Fruit fly (Drosophila melanogaster) whole organism, embryonic: Measurements from ENCODE around the gene CG42542.

Experiments
- Ada2b ChIP-seq: fragments of 200-800 bp; sonication (Bioruptor generic); IDR thresholded peaks from 2 replicates; pipeline ENCODE4 v1.3.6; 2022; ENCODE audit warnings: missing biosample characterization, missing genetic modification characterization
- Bgb ChIP-seq: fragments of 200-800 bp; sonication (Bioruptor generic); IDR thresholded peaks from 2 replicates; pipeline ENCODE4 v1.3.6; 2022; ENCODE audit warnings: missing biosample characterization, missing genetic modification characterization; ENCODE audit not compliant: partially characterized antibody
- CG10366 ChIP-seq: fragments of 200-800 bp; sonication (Bioruptor generic); IDR thresholded peaks from 2 replicates; pipeline ENCODE4 v1.3.6; 2022; ENCODE audit warnings: missing biosample characterization, missing genetic modification characterization
- CG11695 ChIP-seq: fragments of 200-800 bp; sonication (Bioruptor generic); IDR thresholded peaks from 3 replicates; pipeline ENCODE4 v1.3.6; 2022; ENCODE audit warnings: missing biosample characterization, missing genetic modification characterization
- CG11696 ChIP-seq: fragments of 200-800 bp; sonication (Bioruptor generic); IDR thresholded peaks from 2 replicates; pipeline ENCODE4 v1.3.6; 2022; ENCODE audit warnings: missing biosample characterization, missing genetic modification characterization
- CG14014 ChIP-seq: fragments of 200-800 bp; sonication (Bioruptor generic); IDR thresholded peaks from 2 replicates; pipeline ENCODE4 v1.3.6; 2022; ENCODE audit warnings: missing biosample characterization, missing genetic modification characterization
- CG1529 ChIP-seq: fragments of 200-800 bp; sonication (Bioruptor generic); optimal IDR thresholded peaks from 3 replicates; lab custom pipeline; 2018; ENCODE audit warnings: missing biosample characterization, missing genetic modification characterization
- CG15479 ChIP-seq: fragments of 200-800 bp; sonication (Bioruptor generic); optimal IDR thresholded peaks from 3 replicates; lab custom pipeline; 2019; ENCODE audit warnings: missing biosample characterization, mild to moderate bottlenecking, missing genetic modification characterization, moderate library complexity
- CG17186 ChIP-seq: fragments of 200-800 bp; sonication (Bioruptor generic); optimal IDR thresholded peaks from 3 replicates; lab custom pipeline; 2017; ENCODE audit warnings: missing biosample characterization, missing genetic modification reagents, missing genetic modification characterization
- CG17359 ChIP-seq: fragments of 200-800 bp; sonication (Bioruptor generic); optimal IDR thresholded peaks from 3 replicates; lab custom pipeline; 2018; ENCODE audit warnings: missing biosample characterization, mild to moderate bottlenecking, missing genetic modification characterization, moderate library complexity
- CG17612 ChIP-seq: fragments of 200-800 bp; sonication (Bioruptor generic); IDR thresholded peaks from 2 replicates; pipeline ENCODE4 v1.3.6; 2022; ENCODE audit warnings: missing biosample characterization, missing genetic modification characterization
- CG1832 ChIP-seq: fragments of 200-800 bp; sonication (Bioruptor generic); optimal IDR thresholded peaks from 2 replicates; lab custom pipeline; 2017; ENCODE audit warnings: missing biosample characterization, mild to moderate bottlenecking, missing genetic modification characterization, inconsistent platforms
- CG2116 ChIP-seq: fragments of 200-800 bp; sonication (Bioruptor generic); optimal IDR thresholded peaks from 3 replicates; lab custom pipeline; 2018; ENCODE audit warnings: missing biosample characterization, mild to moderate bottlenecking, missing genetic modification characterization
- CG2875 ChIP-seq: fragments of 200-800 bp; sonication (Bioruptor generic); optimal IDR thresholded peaks from 2 replicates; lab custom pipeline; 2017; ENCODE audit warnings: missing biosample characterization, mild to moderate bottlenecking, missing genetic modification characterization, missing genetic modification reagents
- CG31441 ChIP-seq: fragments of 200-800 bp; sonication (Bioruptor generic); IDR thresholded peaks from 2 replicates; pipeline ENCODE4 v1.3.6; 2022; ENCODE audit warnings: missing biosample characterization, missing genetic modification characterization
- CG32767 ChIP-seq: fragments of 200-800 bp; sonication (Bioruptor generic); IDR thresholded peaks from 2 replicates; pipeline ENCODE4 v1.3.6; 2022; ENCODE audit warnings: missing biosample characterization, missing genetic modification characterization
- CG33557 ChIP-seq: fragments of 200-800 bp; sonication (Bioruptor generic); optimal IDR thresholded peaks from 2 replicates; lab custom pipeline; 2019; ENCODE audit warnings: missing biosample characterization, mild to moderate bottlenecking, missing genetic modification characterization, moderate library complexity
- CG4328 ChIP-seq: fragments of 200-800 bp; sonication (Bioruptor generic); optimal IDR thresholded peaks from 3 replicates; lab custom pipeline; 2017; ENCODE audit warnings: missing biosample characterization, missing genetic modification reagents, missing genetic modification characterization
- CG4404 ChIP-seq: fragments of 200-800 bp; sonication (Bioruptor generic); IDR thresholded peaks from 2 replicates; pipeline ENCODE4 v1.3.6; 2022; ENCODE audit warnings: missing biosample characterization, missing genetic modification characterization
- CG7786 ChIP-seq: fragments of 200-800 bp; sonication (Bioruptor generic); optimal IDR thresholded peaks from 2 replicates; lab custom pipeline; 2016; ENCODE audit warnings: missing biosample characterization, missing genetic modification characterization
- CG7928 ChIP-seq: fragments of 200-800 bp; sonication (Bioruptor generic); optimal IDR thresholded peaks from 2 replicates; lab custom pipeline; 2017; ENCODE audit warnings: missing biosample characterization, mild to moderate bottlenecking, missing genetic modification characterization
- CG8290 ChIP-seq, 3 experiments: fragments of 200-800 bp; sonication (Bioruptor generic); optimal IDR thresholded peaks; 2 replicates each; lab custom pipeline; 2016 to 2019; ENCODE audit warnings: missing biosample characterization in 3 of 3, missing genetic modification characterization in 3 of 3, mild to moderate bottlenecking in 2 of 3, moderate library complexity in 1 of 3
- Camta ChIP-seq: fragments of 200-800 bp; sonication (Bioruptor generic); optimal IDR thresholded peaks from 2 replicates; lab custom pipeline; 2016; ENCODE audit warnings: missing biosample characterization, missing genetic modification characterization
- Dll ChIP-seq: fragments of 200-800 bp; sonication (Bioruptor generic); IDR thresholded peaks from 4 replicates; pipeline ENCODE4 v1.3.6; 2022; ENCODE audit warnings: missing biosample characterization, missing genetic modification characterization; ENCODE audit not compliant: partially characterized antibody
- Hmr ChIP-seq: fragments of 200-800 bp; sonication (Bioruptor generic); optimal IDR thresholded peaks from 3 replicates; lab custom pipeline; 2017; ENCODE audit warnings: mild to moderate bottlenecking, missing biosample characterization, missing genetic modification reagents, missing genetic modification characterization
- Hr78 ChIP-seq, 2 experiments: fragments of 200-800 bp in 1 of 2; fragments of >200 bp in 1 of 2; sonication (Bioruptor generic) in 1 of 2; optimal IDR thresholded peaks; 2 replicates each; lab custom pipeline; 2017 to 2019; ENCODE audit warnings: missing biosample characterization in 2 of 2, missing genetic modification characterization in 2 of 2, mild to moderate bottlenecking in 1 of 2, moderate library complexity in 1 of 2
- Lim3 ChIP-seq: fragments of 200-800 bp; sonication (Bioruptor generic); IDR thresholded peaks from 2 replicates; pipeline ENCODE4 v1.3.6; 2022; ENCODE audit warnings: missing biosample characterization, missing genetic modification characterization
- Myb ChIP-seq: fragments of 200-800 bp; sonication (Bioruptor generic); optimal IDR thresholded peaks from 2 replicates; lab custom pipeline; 2016; ENCODE audit warnings: missing biosample characterization, missing genetic modification characterization
- Nf-YB ChIP-seq: fragments of 200-800 bp; sonication (Bioruptor generic); optimal IDR thresholded peaks from 3 replicates; lab custom pipeline; 2019; ENCODE audit warnings: missing biosample characterization, mild to moderate bottlenecking, missing genetic modification characterization, moderate library complexity
- Opbp ChIP-seq: fragments of 200-800 bp; sonication (Bioruptor generic); IDR thresholded peaks from 3 replicates; pipeline ENCODE4 v1.3.6; 2022; ENCODE audit warnings: missing biosample characterization, missing genetic modification characterization; ENCODE audit not compliant: partially characterized antibody
- Scr ChIP-seq: fragments of 200-800 bp; sonication (Bioruptor generic); IDR thresholded peaks from 2 replicates; pipeline ENCODE4 v1.3.6; 2022; ENCODE audit warnings: missing biosample characterization, missing genetic modification characterization; ENCODE audit not compliant: partially characterized antibody
- Taf1 ChIP-seq: fragments of 200-800 bp; sonication (Bioruptor generic); IDR thresholded peaks from 2 replicates; pipeline ENCODE4 v1.3.6; 2022; ENCODE audit warnings: missing biosample characterization, missing genetic modification characterization
- ash1 ChIP-seq: fragments of 200-800 bp; sonication (Bioruptor generic); optimal IDR thresholded peaks from 2 replicates; lab custom pipeline; 2018; ENCODE audit warnings: missing biosample characterization, mild to moderate bottlenecking, missing genetic modification characterization
- cas ChIP-seq: fragments of 200-800 bp; sonication (Bioruptor generic); IDR thresholded peaks from 2 replicates; pipeline ENCODE4 v1.3.6; 2022; ENCODE audit warnings: missing biosample characterization, missing genetic modification characterization
- ci ChIP-seq: fragments of 200-800 bp; sonication (Bioruptor generic); IDR thresholded peaks from 3 replicates; pipeline ENCODE4 v1.3.6; 2022; ENCODE audit warnings: missing biosample characterization, missing genetic modification characterization
- hb ChIP-seq: fragments of 200-800 bp; sonication (Bioruptor generic); IDR thresholded peaks from 3 replicates; pipeline ENCODE4 v1.3.6; 2022; ENCODE audit warnings: missing biosample characterization, missing genetic modification characterization; ENCODE audit not compliant: partially characterized antibody
- hkb ChIP-seq, 2 experiments: fragments of 200-800 bp in 1 of 2; fragments of >200 bp in 1 of 2; sonication (Bioruptor generic) in 1 of 2; IDR thresholded peaks in 1 of 2; optimal IDR thresholded peaks in 1 of 2; 2 replicates each; pipeline versions ENCODE4 v1.3.6 to Lab custom; 2017 to 2022; ENCODE audit warnings: missing biosample characterization in 1 of 2, missing genetic modification characterization in 1 of 2
- luna ChIP-seq: fragments of 200-800 bp; sonication (Bioruptor generic); optimal IDR thresholded peaks from 2 replicates; lab custom pipeline; 2016; ENCODE audit warnings: missing biosample characterization, missing genetic modification characterization
- pfk ChIP-seq: fragments of 200-800 bp; sonication (Bioruptor generic); optimal IDR thresholded peaks from 2 replicates; lab custom pipeline; 2018; ENCODE audit warnings: missing biosample characterization, mild to moderate bottlenecking, missing genetic modification characterization, moderate library complexity
- pho ChIP-seq: fragments of 200-800 bp; sonication (Bioruptor generic); optimal IDR thresholded peaks from 2 replicates; lab custom pipeline; 2016; ENCODE audit warnings: missing biosample characterization, missing genetic modification characterization
- psq ChIP-seq: fragments of 200-800 bp; sonication (Bioruptor generic); optimal IDR thresholded peaks from 2 replicates; lab custom pipeline; 2017; ENCODE audit warnings: missing biosample characterization, missing genetic modification characterization
- schlank ChIP-seq: fragments of 200-800 bp; sonication (Bioruptor generic); optimal IDR thresholded peaks from 2 replicates; lab custom pipeline; 2018; ENCODE audit warnings: missing biosample characterization, mild to moderate bottlenecking, missing genetic modification characterization
- seq ChIP-seq: fragments of 200-800 bp; sonication (Bioruptor generic); IDR thresholded peaks from 2 replicates; pipeline ENCODE4 v1.3.6; 2022; ENCODE audit warnings: missing biosample characterization, missing genetic modification characterization
- sima ChIP-seq: fragments of 200-800 bp; sonication (Bioruptor generic); optimal IDR thresholded peaks from 2 replicates; lab custom pipeline; 2016; ENCODE audit warnings: missing biosample characterization, missing genetic modification characterization
- so ChIP-seq: fragments of 200-800 bp; sonication (Bioruptor generic); IDR thresholded peaks from 3 replicates; pipeline ENCODE4 v1.3.6; 2022; ENCODE audit warnings: missing biosample characterization, missing genetic modification characterization
- sr ChIP-seq: fragments of 200-800 bp; sonication (Bioruptor generic); IDR thresholded peaks from 3 replicates; pipeline ENCODE4 v1.3.6; 2022; ENCODE audit warnings: missing biosample characterization, missing genetic modification characterization
- stwl ChIP-seq: fragments of 200-800 bp; sonication (Bioruptor generic); optimal IDR thresholded peaks from 3 replicates; lab custom pipeline; 2018; ENCODE audit warnings: missing biosample characterization, mild to moderate bottlenecking, missing genetic modification characterization, moderate library complexity
- sug ChIP-seq: fragments of 200-800 bp; optimal IDR thresholded peaks from 2 replicates; lab custom pipeline; 2019; ENCODE audit warnings: missing biosample characterization, mild to moderate bottlenecking, missing genetic modification characterization, moderate library complexity
- unc-4 ChIP-seq: fragments of 200-800 bp; sonication (Bioruptor generic); IDR thresholded peaks from 2 replicates; pipeline ENCODE4 v1.3.6; 2022; ENCODE audit warnings: missing biosample characterization, missing genetic modification characterization; ENCODE audit not compliant: partially characterized antibody
- vfl ChIP-seq: fragments of 200-800 bp; sonication (Bioruptor generic); optimal IDR thresholded peaks from 2 replicates; lab custom pipeline; 2016; ENCODE audit warnings: missing biosample characterization, missing genetic modification characterization

CG42542 gene

DNA sequence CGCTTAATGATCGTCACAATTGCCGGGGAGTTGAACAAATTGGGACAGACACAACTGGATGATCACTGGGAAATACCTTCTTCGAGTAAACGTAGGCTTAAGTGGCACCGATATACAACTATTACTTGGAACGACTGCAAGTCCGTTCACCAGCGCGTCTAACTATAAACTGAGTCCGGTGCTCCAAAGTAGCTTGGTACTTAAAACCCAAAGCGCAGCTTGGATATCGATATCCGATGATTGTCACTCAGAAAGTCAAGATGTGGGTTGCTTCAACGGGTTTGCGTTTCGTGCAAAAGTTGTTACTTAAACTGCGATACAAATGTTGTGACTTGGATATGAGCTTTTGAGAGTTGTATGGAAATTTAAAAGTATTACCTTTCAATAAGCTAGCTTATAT, 9.9 kb downstream of the CG42542 start, which contains the start of gene Spn88Ea (continued):
- no peak for TF ChIP-seq so (GFP tag; lab: Robert Waterston, UW)
- peak; percentile 35 for TF ChIP-seq CG17186 (GFP tag; lab: Kevin White, UChicago)
- peak; percentile 30 for TF ChIP-seq stwl (tag; lab: Kevin White, UChicago)
- no peak for TF ChIP-seq CG4404
- TF ChIP-seq CG1832 = no peak
- peak; percentile 38; the same call in 1 of the 3 replicates for TF ChIP-seq ci (GFP tag; lab: Robert Waterston, UW)
- TF ChIP-seq Camta (GFP tag; lab: Kevin White, UChicago) = no peak
- TF ChIP-seq seq (GFP tag; lab: Robert Waterston, UW) = no peak
- no peak for TF ChIP-seq Myb (GFP tag; lab: Kevin White, UChicago)
- TF ChIP-seq unc-4 (GFP tag; lab: Robert Waterston, UW) = peak; percentile 39; the same call in 1 of the 2 replicates
- no peak for TF ChIP-seq Hmr (GFP tag; lab: Kevin White, UChicago)
- no peak for TF ChIP-seq CG11696 (GFP tag; lab: Robert Waterston, UW)
- no peak for TF ChIP-seq CG33557 (GFP tag; lab: Kevin White, UChicago)
- no peak for TF ChIP-seq pfk (GFP tag; lab: Kevin White, UChicago)
- 0 out of 2 replicates have a peak, but pooled peaks have one; percentile 22 for TF ChIP-seq CG14014
- TF ChIP-seq CG2875 (GFP tag; lab: Kevin White, UChicago) = no peak
- TF ChIP-seq CG31441 (GFP tag; lab: Robert Waterston, UW) = peak; percentile 99
- 0 out of 2 replicates have a peak, but pooled peaks have one; percentile 19 for TF ChIP-seq Scr
- TF ChIP-seq pho (GFP tag; lab: Kevin White, UChicago) = no peak
- TF ChIP-seq CG11695 (GFP tag; lab: Robert Waterston, UW) = no peak
- no peak for TF ChIP-seq cas (GFP tag; lab: Robert Waterston, UW)
- TF ChIP-seq Taf1 = no peak
- TF ChIP-seq CG32767 = no peak
- no peak for TF ChIP-seq vfl (GFP tag; lab: Kevin White, UChicago)
- TF ChIP-seq luna (GFP tag; lab: Kevin White, UChicago) = no peak
- TF ChIP-seq schlank (tag; lab: Kevin White, UChicago) = no peak
- TF ChIP-seq Dll (GFP tag; lab: Robert Waterston, UW) = 0 out of 4 replicates have a peak, but pooled peaks have one; percentile 29
- no peak for TF ChIP-seq sima (GFP tag; lab: Kevin White, UChicago)
- TF ChIP-seq ash1 (GFP tag; lab: Kevin White, UChicago) = no peak
- TF ChIP-seq sr (GFP tag; lab: Robert Waterston, UW) = 0 out of 3 replicates have a peak, but pooled peaks have one; percentile 10
- TF ChIP-seq Bgb (GFP tag; lab: Robert Waterston, UW) = peak; percentile 54
- no peak for TF ChIP-seq hb (GFP tag; lab: Robert Waterston, UW)
- no peak for TF ChIP-seq CG8290 (GFP tag; optimal IDR thresholded peaks at IDR 0.05; lab: Kevin White, UChicago)
- TF ChIP-seq CG8290 (tag; optimal IDR thresholded peaks at IDR 0.05; lab: Kevin White, UChicago) = peak in 1 of 2 experiments; percentile 57
- TF ChIP-seq CG15479 = no peak
- TF ChIP-seq sug (tag; lab: Kevin White, UChicago) = no peak
- no peak for TF ChIP-seq hkb (optimal IDR thresholded peaks at IDR 0.05; lab: Kevin White, UChicago)
- no peak for TF ChIP-seq hkb (GFP tag; IDR thresholded peaks at IDR 0.05; lab: Robert Waterston, UW)
- peak; percentile 36; the same call in 1 of the 3 replicates for TF ChIP-seq Opbp (GFP tag; lab: Robert Waterston, UW)
- no peak for TF ChIP-seq CG7928 (GFP tag; lab: Kevin White, UChicago)
- no peak for TF ChIP-seq CG2116 (GFP tag; lab: Kevin White, UChicago)
- no peak for TF ChIP-seq CG10366 (GFP tag; lab: Robert Waterston, UW)
- no peak for TF ChIP-seq psq (GFP tag; lab: Kevin White, UChicago)
- no peak for TF ChIP-seq Nf-YB (GFP tag; lab: Kevin White, UChicago)
- no peak for TF ChIP-seq CG7786 (GFP tag; lab: Kevin White, UChicago)
- TF ChIP-seq Lim3 (GFP tag; lab: Robert Waterston, UW) = no peak
- no peak for TF ChIP-seq CG17612 (GFP tag; lab: Robert Waterston, UW)
- TF ChIP-seq CG17359 (tag; lab: Kevin White, UChicago) = peak; percentile 16
- TF ChIP-seq CG4328 = no peak
- TF ChIP-seq CG1529 (GFP tag; lab: Kevin White, UChicago) = no peak
- no peak for TF ChIP-seq Ada2b (GFP tag; lab: Robert Waterston, UW)
- no peak for TF ChIP-seq Hr78 (GFP tag; optimal IDR thresholded peaks at IDR 0.05; lab: Kevin White, UChicago)
